Worm (Caenorhabditis elegans) whole organism, midembryonic: ENCODE measurements around the gene F56D2.5.

Experiments used
- T22C8.4 ChIP-seq: fragments of 200-800 bp; sonication (Bioruptor generic); IDR thresholded peaks from 2 replicates; pipeline ENCODE4 v1.3.6; 2022; ENCODE audit warnings: missing genetic modification characterization, missing compliant biosample characterization
- cog-1 ChIP-seq: sonication (generic microtip); optimal IDR thresholded peaks from 2 replicates; lab custom pipeline; 2016; ENCODE audit warnings: missing genetic modification characterization, missing compliant biosample characterization
- flt-1 ChIP-seq: fragments of 200-800 bp; sonication (Bioruptor generic); IDR thresholded peaks from 2 replicates; pipeline ENCODE4 v1.3.6; 2022; ENCODE audit warnings: missing genetic modification characterization, missing compliant biosample characterization
- klf-2 ChIP-seq: fragments of 200-800 bp; sonication (Bioruptor generic); conservative IDR thresholded peaks from 2 replicates; pipeline ENCODE4 v1.3.6; 2022; ENCODE audit warnings: missing genetic modification reagents, missing genetic modification characterization, missing compliant biosample characterization
- med-1 ChIP-seq: sonication (generic microtip); optimal IDR thresholded peaks from 2 replicates; lab custom pipeline; 2017; ENCODE audit warnings: missing genetic modification characterization, mild to moderate bottlenecking, missing compliant biosample characterization, antibody characterized with exemption, missing genetic modification reagents; ENCODE audit not compliant: insufficient read depth
- ref-1 ChIP-seq: fragments of 200-800 bp; sonication (Bioruptor generic); conservative IDR thresholded peaks from 2 replicates; pipeline ENCODE4 v1.3.6; 2022; ENCODE audit warnings: missing genetic modification reagents, missing genetic modification characterization, missing compliant biosample characterization
- tab-1 ChIP-seq: fragments of 200-800 bp; sonication (Bioruptor generic); IDR thresholded peaks from 2 replicates; pipeline ENCODE4 v1.3.6; 2022; ENCODE audit warnings: missing genetic modification characterization, missing compliant biosample characterization
- ztf-23 ChIP-seq: fragments of 200-800 bp; sonication (Bioruptor generic); IDR thresholded peaks from 2 replicates; pipeline ENCODE4 v1.3.6; 2022; ENCODE audit warnings: missing genetic modification reagents, missing genetic modification characterization, missing compliant biosample characterization
- ztf-29 ChIP-seq: fragments of 200-800 bp; sonication (Bioruptor generic); IDR thresholded peaks from 2 replicates; pipeline ENCODE4 v1.3.6; 2022; ENCODE audit warnings: missing genetic modification reagents, missing genetic modification characterization, missing compliant biosample characterization

The F56D2.5 gene

ce11 chrIII:5586925-5587324 is 5.7 kb upstream of the F56D2.5 start, which contains the start of gene F56D2.2:
Gene F56D2.2, plus strand, starts transcription at chrIII:5587263.
- TF ChIP-seq klf-2 (GFP tag; lab: Robert Waterston, UW) (no peak), flt-1 (GFP tag; lab: Robert Waterston, UW) (0 out of 2 replicates have a peak, but pooled peaks have one; percentile 44)

ce11 chrIII:5585711-5586110 is 4.5 kb upstream of the F56D2.5 start:
- no peak for TF ChIP-seq tab-1 (GFP tag; lab: Robert Waterston, UW)

- TF ChIP-seq flt-1 (GFP tag; lab: Robert Waterston, UW) = no peak
- TF ChIP-seq cog-1 (tag; lab: Kevin White, UChicago) = no peak
These were observed 3.4 kb upstream of the F56D2.5 start, which contains the start of gene F56D2.3 for ce11 chrIII:5584647-5585046. Gene F56D2.3, plus strand, starts transcription at chrIII:5584947.

- TF ChIP-seq ztf-23 (no peak), T22C8.4 (GFP tag; lab: Robert Waterston, UW) (no peak), flt-1 (GFP tag; lab: Robert Waterston, UW) (no peak), ztf-29 (no peak), ref-1 (GFP tag; lab: Robert Waterston, UW) (no peak), tab-1 (GFP tag; lab: Robert Waterston, UW) (no peak), cog-1 (tag; lab: Kevin White, UChicago) (no peak), klf-2 (GFP tag; lab: Robert Waterston, UW) (no peak), med-1 (GFP tag; lab: Kevin White, UChicago) (no peak)
These were observed 1.5 kb upstream of the F56D2.5 start, which contains the start of the genes F56D2.8 and uev-2 for ce11 chrIII:5582766-5583165. Gene F56D2.8, minus strand, starts transcription at chrIII:5582866. Gene uev-2, plus strand, starts transcription at chrIII:5583125.

- no peak for TF ChIP-seq T22C8.4 (GFP tag; lab: Robert Waterston, UW)
- TF ChIP-seq tab-1 (GFP tag; lab: Robert Waterston, UW) = no peak
These were observed 7.5 kb downstream of the F56D2.5 start, which contains the start of gene molo-1 for ce11 chrIII:5573694-5574093. Gene molo-1, plus strand, starts transcription at chrIII:5573994.

ce11 chrIII:5572806-5573205 is 8.4 kb downstream of the F56D2.5 start:
- TF ChIP-seq tab-1 (GFP tag; lab: Robert Waterston, UW) (no peak), med-1 (GFP tag; lab: Kevin White, UChicago) (no peak), ztf-23 (no peak), ref-1 (GFP tag; lab: Robert Waterston, UW) (no peak), klf-2 (GFP tag; lab: Robert Waterston, UW) (no peak), ztf-29 (no peak), T22C8.4 (GFP tag; lab: Robert Waterston, UW) (no peak), cog-1 (tag; lab: Kevin White, UChicago) (no peak), flt-1 (GFP tag; lab: Robert Waterston, UW) (no peak)

ce11 chrIII:5570814-5571443 is 10.3 kb downstream of the F56D2.5 start:
- no peak for TF ChIP-seq ref-1 (GFP tag; lab: Robert Waterston, UW)
- no peak for TF ChIP-seq T22C8.4 (GFP tag; lab: Robert Waterston, UW)
- no peak for TF ChIP-seq ztf-23
- TF ChIP-seq med-1 (GFP tag; lab: Kevin White, UChicago) = no peak
- no peak for TF ChIP-seq tab-1 (GFP tag; lab: Robert Waterston, UW)
- no peak for TF ChIP-seq flt-1 (GFP tag; lab: Robert Waterston, UW)
- no peak for TF ChIP-seq klf-2 (GFP tag; lab: Robert Waterston, UW)
- TF ChIP-seq cog-1 (tag; lab: Kevin White, UChicago) = no peak
- TF ChIP-seq ztf-29 = no peak

- no peak for TF ChIP-seq ref-1 (GFP tag; lab: Robert Waterston, UW)
- no peak for TF ChIP-seq cog-1 (tag; lab: Kevin White, UChicago)
- no peak for TF ChIP-seq T22C8.4 (GFP tag; lab: Robert Waterston, UW)
- no peak for TF ChIP-seq klf-2 (GFP tag; lab: Robert Waterston, UW)
- no peak for TF ChIP-seq ztf-29
- no peak for TF ChIP-seq tab-1 (GFP tag; lab: Robert Waterston, UW)
These were observed 12.5 kb downstream of the F56D2.5 start, which contains the start of gene nspb-12 for ce11 chrIII:5568679-5569078. Gene nspb-12, minus strand, starts transcription at chrIII:5568779.

ce11 chrIII:5568265-5568664 is 13.0 kb downstream of the F56D2.5 start:
- no peak for TF ChIP-seq ztf-29
- TF ChIP-seq tab-1 (GFP tag; lab: Robert Waterston, UW) = 0 out of 2 replicates have a peak, but pooled peaks have one; percentile 59

ce11 chrIII:5566496-5566895 is 14.7 kb downstream of the F56D2.5 start:
- TF ChIP-seq ref-1 (GFP tag; lab: Robert Waterston, UW) = no peak
- TF ChIP-seq ztf-23 = peak; percentile 44; the same call in 1 of the 2 replicates

ce11 chrIII:5565699-5566098 is 15.5 kb downstream of the F56D2.5 start:
- no peak for TF ChIP-seq T22C8.4 (GFP tag; lab: Robert Waterston, UW)
- TF ChIP-seq cog-1 (tag; lab: Kevin White, UChicago) = no peak
- no peak for TF ChIP-seq flt-1 (GFP tag; lab: Robert Waterston, UW)
- TF ChIP-seq tab-1 (GFP tag; lab: Robert Waterston, UW) = no peak
- TF ChIP-seq klf-2 (GFP tag; lab: Robert Waterston, UW) = no peak
- TF ChIP-seq ztf-29 = no peak
- no peak for TF ChIP-seq med-1 (GFP tag; lab: Kevin White, UChicago)
- no peak for TF ChIP-seq ref-1 (GFP tag; lab: Robert Waterston, UW)
- no peak for TF ChIP-seq ztf-23
